Worm (Caenorhabditis elegans) whole organism, mixed stage, embryonic: ENCODE measurements around the gene srg-69.

ENCODE experiments used
- M03D4.4 ChIP-seq: sonication (generic microtip); optimal IDR thresholded peaks from 2 replicates; lab custom pipeline; 2017; ENCODE audit warnings: mild to moderate bottlenecking, missing genetic modification characterization, missing compliant biosample characterization
- bed-3 ChIP-seq: fragments of 200-800 bp; sonication (Bioruptor generic); optimal IDR thresholded peaks from 3 replicates; lab custom pipeline; 2018; ENCODE audit warnings: mild to moderate bottlenecking, missing genetic modification characterization, moderate library complexity, missing compliant biosample characterization
- blmp-1 ChIP-seq: fragments of 150-350 bp; optimal IDR thresholded peaks from 2 replicates; lab custom pipeline; 2014; ENCODE audit warnings: missing biosample characterization, missing genetic modification characterization
- ceh-43 ChIP-seq: fragments of 200-800 bp; sonication (Bioruptor generic); optimal IDR thresholded peaks from 2 replicates; lab custom pipeline; 2018; ENCODE audit warnings: mild to moderate bottlenecking, missing genetic modification characterization, moderate library complexity, missing compliant biosample characterization
- ceh-83 ChIP-seq: fragments of 200-800 bp; sonication (Bioruptor generic); optimal IDR thresholded peaks from 2 replicates; lab custom pipeline; 2018; ENCODE audit warnings: mild to moderate bottlenecking, missing genetic modification characterization, missing compliant biosample characterization
- ces-1 ChIP-seq: fragments of 150-350 bp; optimal IDR thresholded peaks from 2 replicates; lab custom pipeline; 2014; ENCODE audit warnings: missing biosample characterization, missing genetic modification reagents, missing genetic modification characterization
- cnd-1 ChIP-seq: fragments of 200-800 bp; sonication (Bioruptor generic); optimal IDR thresholded peaks from 2 replicates; lab custom pipeline; 2018; ENCODE audit warnings: mild to moderate bottlenecking, missing genetic modification characterization, missing compliant biosample characterization
- drap-1 ChIP-seq: fragments of 200-800 bp; sonication (Bioruptor generic); optimal IDR thresholded peaks from 3 replicates; lab custom pipeline; 2018; ENCODE audit warnings: mild to moderate bottlenecking, missing genetic modification characterization, missing compliant biosample characterization
- elt-1 ChIP-seq: sonication (generic microtip); optimal IDR thresholded peaks from 2 replicates; lab custom pipeline; 2017; ENCODE audit warnings: missing genetic modification characterization, mild to moderate bottlenecking, missing compliant biosample characterization, antibody characterized with exemption, moderate library complexity, borderline replicate concordance; ENCODE audit not compliant: insufficient read depth
- elt-3 ChIP-seq: fragments of 150-350 bp; optimal IDR thresholded peaks from 2 replicates; lab custom pipeline; 2014; ENCODE audit warnings: missing biosample characterization, missing genetic modification characterization
- ham-2 ChIP-seq: fragments of 200-800 bp; sonication (Bioruptor generic); optimal IDR thresholded peaks from 2 replicates; lab custom pipeline; 2018; ENCODE audit warnings: mild to moderate bottlenecking, missing genetic modification characterization, missing compliant biosample characterization
- hlh-1 ChIP-seq: fragments of 150-350 bp; optimal IDR thresholded peaks from 2 replicates; lab custom pipeline; 2014; ENCODE audit warnings: missing biosample characterization, missing genetic modification reagents, missing genetic modification characterization
- lin-13 ChIP-seq: fragments of 150-350 bp; optimal IDR thresholded peaks from 2 replicates; lab custom pipeline; 2014; ENCODE audit warnings: missing biosample characterization, missing genetic modification characterization
- lin-32 ChIP-seq: fragments of 200-800 bp; sonication (Bioruptor generic); optimal IDR thresholded peaks from 2 replicates; lab custom pipeline; 2018; ENCODE audit warnings: mild to moderate bottlenecking, missing genetic modification characterization, missing compliant biosample characterization
- lsy-2 ChIP-seq: fragments of 150-350 bp; optimal IDR thresholded peaks from 2 replicates; lab custom pipeline; 2014; ENCODE audit warnings: missing biosample characterization, missing genetic modification characterization
- mab-5 ChIP-seq: fragments of 150-350 bp; optimal IDR thresholded peaks from 2 replicates; lab custom pipeline; 2014; ENCODE audit warnings: missing biosample characterization, missing genetic modification characterization
- mep-1 ChIP-seq: fragments of 150-350 bp; optimal IDR thresholded peaks from 2 replicates; lab custom pipeline; 2017; ENCODE audit warnings: missing biosample characterization, missing genetic modification reagents, missing genetic modification characterization, inconsistent platforms
- mls-2 ChIP-seq: sonication (generic microtip); optimal IDR thresholded peaks from 2 replicates; lab custom pipeline; 2016; ENCODE audit warnings: mild to moderate bottlenecking, missing genetic modification characterization, moderate library complexity, missing compliant biosample characterization
- nhr-12 ChIP-seq: fragments of 150-350 bp; optimal IDR thresholded peaks from 2 replicates; lab custom pipeline; 2014; ENCODE audit warnings: missing biosample characterization, missing genetic modification characterization
- nhr-2 ChIP-seq: fragments of 150-350 bp; optimal IDR thresholded peaks from 2 replicates; lab custom pipeline; 2014; ENCODE audit warnings: missing biosample characterization, missing genetic modification characterization
- nhr-237 ChIP-seq: fragments of 150-350 bp; optimal IDR thresholded peaks from 2 replicates; lab custom pipeline; 2014; ENCODE audit warnings: missing biosample characterization, missing genetic modification characterization
- nhr-28 ChIP-seq: fragments of 150-350 bp; optimal IDR thresholded peaks from 2 replicates; lab custom pipeline; 2014; ENCODE audit warnings: missing biosample characterization, missing genetic modification characterization
- nhr-76 ChIP-seq: sonication (generic microtip); optimal IDR thresholded peaks from 2 replicates; lab custom pipeline; 2017; ENCODE audit warnings: missing biosample characterization, missing genetic modification characterization
- pha-4 ChIP-seq: fragments of 150-350 bp; optimal IDR thresholded peaks from 2 replicates; lab custom pipeline; 2018; ENCODE audit warnings: missing biosample characterization, missing genetic modification reagents, missing genetic modification characterization
- sem-2 ChIP-seq: fragments of 200-800 bp; sonication (Bioruptor generic); optimal IDR thresholded peaks from 2 replicates; lab custom pipeline; 2018; ENCODE audit warnings: mild to moderate bottlenecking, missing genetic modification characterization, missing compliant biosample characterization
- snpc-4 ChIP-seq: fragments of 150-350 bp; optimal IDR thresholded peaks from 2 replicates; lab custom pipeline; 2014; ENCODE audit warnings: missing biosample characterization, missing genetic modification characterization
- sptf-1 ChIP-seq: sonication (generic microtip); optimal IDR thresholded peaks from 2 replicates; lab custom pipeline; 2017; ENCODE audit warnings: mild to moderate bottlenecking, missing genetic modification characterization, moderate library complexity, missing compliant biosample characterization
- tbx-8 ChIP-seq: fragments of 200-800 bp; sonication (Bioruptor generic); optimal IDR thresholded peaks from 2 replicates; lab custom pipeline; 2018; ENCODE audit warnings: mild to moderate bottlenecking, missing genetic modification characterization, moderate library complexity, missing compliant biosample characterization
- unc-120 ChIP-seq: sonication (generic microtip); optimal IDR thresholded peaks from 2 replicates; lab custom pipeline; 2017; ENCODE audit warnings: missing genetic modification characterization, missing compliant biosample characterization; ENCODE audit not compliant: poor library complexity, severe bottlenecking
- unc-39 ChIP-seq: fragments of 150-350 bp; optimal IDR thresholded peaks from 2 replicates; lab custom pipeline; 2014; ENCODE audit warnings: missing biosample characterization, missing genetic modification characterization
- unc-62 ChIP-seq: fragments of 150-350 bp; optimal IDR thresholded peaks from 2 replicates; lab custom pipeline; 2014; ENCODE audit warnings: missing biosample characterization, missing genetic modification reagents, missing genetic modification characterization
- ztf-11 ChIP-seq: fragments of 150-350 bp; optimal IDR thresholded peaks from 2 replicates; lab custom pipeline; 2014; ENCODE audit warnings: missing biosample characterization, missing genetic modification characterization

The srg-69 gene

ce11 chrII:5353642-5354041 lies 1.8 kb upstream of the srg-69 start:
- TF ChIP-seq nhr-28 (tag; lab: Kevin White, UChicago) = no peak
- TF ChIP-seq mab-5 = no peak
- TF ChIP-seq ham-2 (GFP tag; lab: Kevin White, UChicago) = no peak
- TF ChIP-seq drap-1 (GFP tag; lab: Kevin White, UChicago) = no peak
- TF ChIP-seq nhr-12 (tag; lab: Kevin White, UChicago) = no peak
- no peak for TF ChIP-seq nhr-237 (tag; lab: Kevin White, UChicago)
- no peak for TF ChIP-seq ceh-83
- no peak for TF ChIP-seq blmp-1 (tag; lab: Kevin White, UChicago)
- no peak for TF ChIP-seq pha-4 (tag; lab: Kevin White, UChicago)

- TF ChIP-seq hlh-1 (tag; lab: Kevin White, UChicago) = peak; percentile 4
- TF ChIP-seq pha-4 (tag; lab: Kevin White, UChicago) = peak; percentile 5
- TF ChIP-seq cnd-1 (tag; lab: Kevin White, UChicago) = peak; percentile 60
- no peak for TF ChIP-seq sem-2 (GFP tag; lab: Kevin White, UChicago)
- TF ChIP-seq lin-32 (GFP tag; lab: Kevin White, UChicago) = no peak
- TF ChIP-seq nhr-2 = no peak
- no peak for TF ChIP-seq tbx-8
- peak; percentile 56 for TF ChIP-seq mls-2 (tag; lab: Kevin White, UChicago)
- peak; percentile 79 for TF ChIP-seq sptf-1 (tag; lab: Kevin White, UChicago)
- TF ChIP-seq unc-39 (tag; lab: Kevin White, UChicago) = no peak
- TF ChIP-seq ces-1 (GFP tag; lab: Kevin White, UChicago) = peak; percentile 48
- TF ChIP-seq elt-1 (tag; lab: Kevin White, UChicago) = no peak
- peak; percentile 52 for TF ChIP-seq lsy-2
- TF ChIP-seq lin-13 (tag; lab: Kevin White, UChicago) = peak; percentile 46
- TF ChIP-seq ztf-11 (tag; lab: Kevin White, UChicago) = peak; percentile 2
- peak; percentile 67 for TF ChIP-seq mep-1
- TF ChIP-seq drap-1 (GFP tag; lab: Kevin White, UChicago) = peak; percentile 57
- no peak for TF ChIP-seq nhr-76 (tag; lab: Kevin White, UChicago)
- TF ChIP-seq snpc-4 (tag; lab: Kevin White, UChicago) = no peak
- TF ChIP-seq bed-3 (GFP tag; lab: Kevin White, UChicago) = no peak
- TF ChIP-seq elt-3 (tag; lab: Kevin White, UChicago) = no peak
- no peak for TF ChIP-seq mab-5
- TF ChIP-seq ceh-83 = peak; percentile 43
- TF ChIP-seq unc-62 (GFP tag; lab: Kevin White, UChicago) = no peak
- peak; percentile 3 for TF ChIP-seq M03D4.4 (tag; lab: Kevin White, UChicago)
- TF ChIP-seq unc-120 (tag; lab: Kevin White, UChicago) = peak; percentile 2
- TF ChIP-seq nhr-237 (tag; lab: Kevin White, UChicago) = peak; percentile 31
- no peak for TF ChIP-seq nhr-12 (tag; lab: Kevin White, UChicago)
- peak; percentile 4 for TF ChIP-seq ceh-43 (GFP tag; lab: Kevin White, UChicago)
- TF ChIP-seq ham-2 (GFP tag; lab: Kevin White, UChicago) = peak; percentile 1
These were observed 2.8 kb downstream of the srg-69 start, which contains the start of the genes F09E5.11 and bmy-1 for ce11 chrII:5358137-5358745. F09E5.11 (minus strand) TSS chrII:5358187. bmy-1 (plus strand) TSS chrII:5358695.

ce11 chrII:5359252-5359651 lies 3.8 kb downstream of the srg-69 start, which contains the start of gene sec-6:
sec-6 (plus strand) TSS chrII:5359552.
- no peak for TF ChIP-seq nhr-2
- TF ChIP-seq elt-3 (tag; lab: Kevin White, UChicago) = no peak
- TF ChIP-seq cnd-1 (tag; lab: Kevin White, UChicago) = no peak
- no peak for TF ChIP-seq sem-2 (GFP tag; lab: Kevin White, UChicago)
- TF ChIP-seq mep-1 = no peak

ce11 chrII:5364516-5364915 lies 9.0 kb downstream of the srg-69 start:
- no peak for TF ChIP-seq blmp-1 (tag; lab: Kevin White, UChicago)
